Fruit fly (Drosophila melanogaster) whole organism, embryonic: ENCODE measurements around the gene Hsp22.

Experiments
- Abd-B ChIP-seq: fragments of 200-800 bp; sonication (Bioruptor generic); optimal IDR thresholded peaks from 2 replicates; lab custom pipeline; 2018; ENCODE audit warnings: missing biosample characterization, mild to moderate bottlenecking, missing genetic modification characterization, moderate library complexity
- Adf1 ChIP-seq: fragments of 200-800 bp; sonication (Bioruptor generic); IDR thresholded peaks from 2 replicates; pipeline ENCODE4 v1.3.6; 2022; ENCODE audit warnings: missing biosample characterization, missing genetic modification characterization
- Atf3 ChIP-seq: fragments of 200-800 bp; sonication (Bioruptor generic); optimal IDR thresholded peaks from 3 replicates; lab custom pipeline; 2016; ENCODE audit warnings: missing biosample characterization, missing genetic modification characterization
- Atf6 ChIP-seq: fragments of 200-800 bp; sonication (Bioruptor generic); IDR thresholded peaks from 2 replicates; pipeline ENCODE4 v1.3.6; 2022; ENCODE audit warnings: missing biosample characterization, missing genetic modification characterization
- CG10209 ChIP-seq: fragments of 200-800 bp; sonication (Bioruptor generic); optimal IDR thresholded peaks from 3 replicates; lab custom pipeline; 2017; ENCODE audit warnings: missing biosample characterization, mild to moderate bottlenecking, missing genetic modification characterization, missing genetic modification reagents
- CG10366 ChIP-seq: fragments of 200-800 bp; sonication (Bioruptor generic); IDR thresholded peaks from 2 replicates; pipeline ENCODE4 v1.3.6; 2022; ENCODE audit warnings: missing biosample characterization, missing genetic modification characterization
- CG10959 ChIP-seq: fragments of 200-800 bp; sonication (Bioruptor generic); IDR thresholded peaks from 2 replicates; pipeline ENCODE4 v1.3.6; 2022; ENCODE audit warnings: missing biosample characterization, missing genetic modification characterization
- CG12744 ChIP-seq: fragments of 200-800 bp; sonication (Bioruptor generic); optimal IDR thresholded peaks from 2 replicates; lab custom pipeline; 2016; ENCODE audit warnings: missing biosample characterization, missing genetic modification characterization
- CG13775 ChIP-seq: fragments of 200-800 bp; sonication (Bioruptor generic); optimal IDR thresholded peaks from 3 replicates; lab custom pipeline; 2017; ENCODE audit warnings: missing biosample characterization, mild to moderate bottlenecking, missing genetic modification characterization
- CG17385 ChIP-seq: fragments of 200-800 bp; sonication (Bioruptor generic); optimal IDR thresholded peaks from 3 replicates; lab custom pipeline; 2018; ENCODE audit warnings: missing biosample characterization, mild to moderate bottlenecking, missing genetic modification characterization
- CG18619 ChIP-seq: fragments of 200-800 bp; sonication (Bioruptor generic); optimal IDR thresholded peaks from 3 replicates; lab custom pipeline; 2017; ENCODE audit warnings: missing biosample characterization, mild to moderate bottlenecking, missing genetic modification characterization
- CG2202 ChIP-seq: fragments of 200-800 bp; sonication (Bioruptor generic); optimal IDR thresholded peaks from 2 replicates; lab custom pipeline; 2018; ENCODE audit warnings: missing biosample characterization, mild to moderate bottlenecking, missing genetic modification characterization
- CG2678 ChIP-seq: fragments of 200-800 bp; sonication (Bioruptor generic); optimal IDR thresholded peaks from 3 replicates; lab custom pipeline; 2019; ENCODE audit warnings: missing biosample characterization, mild to moderate bottlenecking, missing genetic modification characterization, moderate library complexity
- CG3163 ChIP-seq: fragments of 200-800 bp; sonication (Bioruptor generic); optimal IDR thresholded peaks from 3 replicates; lab custom pipeline; 2016; ENCODE audit warnings: missing biosample characterization, missing genetic modification characterization
- CG33557 ChIP-seq: fragments of 200-800 bp; sonication (Bioruptor generic); optimal IDR thresholded peaks from 2 replicates; lab custom pipeline; 2019; ENCODE audit warnings: missing biosample characterization, mild to moderate bottlenecking, missing genetic modification characterization, moderate library complexity
- CG7786 ChIP-seq: fragments of 200-800 bp; sonication (Bioruptor generic); optimal IDR thresholded peaks from 2 replicates; lab custom pipeline; 2016; ENCODE audit warnings: missing biosample characterization, missing genetic modification characterization
- CG7963 ChIP-seq: fragments of 200-800 bp; sonication (Bioruptor generic); IDR thresholded peaks from 3 replicates; pipeline ENCODE4 v1.3.6; 2022; ENCODE audit warnings: missing biosample characterization, missing genetic modification characterization; ENCODE audit not compliant: partially characterized antibody
- CG8281 ChIP-seq: fragments of 200-800 bp; sonication (Bioruptor generic); optimal IDR thresholded peaks from 2 replicates; lab custom pipeline; 2018; ENCODE audit warnings: missing biosample characterization, mild to moderate bottlenecking, missing genetic modification characterization, moderate library complexity
- CHES-1-like ChIP-seq: fragments of 200-800 bp; sonication (Bioruptor generic); optimal IDR thresholded peaks from 2 replicates; lab custom pipeline; 2016; ENCODE audit warnings: missing biosample characterization, missing genetic modification characterization
- CoRest ChIP-seq: fragments of 200-800 bp; sonication (Bioruptor generic); optimal IDR thresholded peaks from 3 replicates; lab custom pipeline; 2018; ENCODE audit warnings: missing biosample characterization, mild to moderate bottlenecking, missing genetic modification characterization, moderate library complexity
- Dek ChIP-seq: fragments of 200-800 bp; sonication (Bioruptor generic); optimal IDR thresholded peaks from 3 replicates; lab custom pipeline; 2019; ENCODE audit warnings: missing biosample characterization, mild to moderate bottlenecking, missing genetic modification characterization, moderate library complexity
- Dp ChIP-seq: fragments of 200-800 bp; sonication (Bioruptor generic); optimal IDR thresholded peaks from 2 replicates; lab custom pipeline; 2018; ENCODE audit warnings: missing biosample characterization, mild to moderate bottlenecking, missing genetic modification characterization, moderate library complexity
- E2f2 ChIP-seq: fragments of 200-800 bp; sonication (Bioruptor generic); IDR thresholded peaks from 2 replicates; pipeline ENCODE4 v1.3.6; 2022; ENCODE audit warnings: missing biosample characterization, missing genetic modification characterization
- Ets97D ChIP-seq: fragments of 200-800 bp; sonication (Bioruptor generic); optimal IDR thresholded peaks from 3 replicates; lab custom pipeline; 2016; ENCODE audit warnings: missing biosample characterization, missing genetic modification characterization
- Fer3 ChIP-seq: fragments of 200-800 bp; sonication (Bioruptor generic); optimal IDR thresholded peaks from 2 replicates; lab custom pipeline; 2018; ENCODE audit warnings: missing biosample characterization, mild to moderate bottlenecking, missing genetic modification characterization, moderate library complexity
- HLH54F ChIP-seq: fragments of 200-800 bp; sonication (Bioruptor generic); optimal IDR thresholded peaks from 3 replicates; lab custom pipeline; 2016; ENCODE audit warnings: missing biosample characterization, missing genetic modification characterization
- MESR4 ChIP-seq: fragments of 200-800 bp; sonication (Bioruptor generic); optimal IDR thresholded peaks from 2 replicates; lab custom pipeline; 2018; ENCODE audit warnings: missing biosample characterization, mild to moderate bottlenecking, missing genetic modification characterization, moderate library complexity
- NC2α ChIP-seq: fragments of 200-800 bp; sonication (Bioruptor generic); optimal IDR thresholded peaks from 2 replicates; lab custom pipeline; 2016; ENCODE audit warnings: missing biosample characterization, missing genetic modification characterization
- NC2β ChIP-seq: fragments of 200-800 bp; sonication (Bioruptor generic); optimal IDR thresholded peaks from 2 replicates; lab custom pipeline; 2016; ENCODE audit warnings: missing biosample characterization, missing genetic modification characterization
- Optix ChIP-seq: fragments of 200-800 bp; sonication (Bioruptor generic); IDR thresholded peaks from 3 replicates; pipeline ENCODE4 v1.3.6; 2022; ENCODE audit warnings: missing biosample characterization, missing genetic modification characterization
- Ptx1 ChIP-seq: fragments of 200-800 bp; sonication (Bioruptor generic); IDR thresholded peaks from 2 replicates; pipeline ENCODE4 v1.3.6; 2022; ENCODE audit warnings: missing biosample characterization, missing genetic modification characterization
- Tbp ChIP-seq: fragments of >200 bp; optimal IDR thresholded peaks from 2 replicates; lab custom pipeline; 2018; ENCODE audit warnings: missing biosample characterization, missing genetic modification characterization
- al ChIP-seq: fragments of 200-800 bp; sonication (Bioruptor generic); IDR thresholded peaks from 2 replicates; pipeline ENCODE4 v1.3.6; 2022; ENCODE audit warnings: missing biosample characterization, missing genetic modification characterization
- disco-r ChIP-seq: fragments of 200-800 bp; sonication (Bioruptor generic); optimal IDR thresholded peaks from 2 replicates; lab custom pipeline; 2016; ENCODE audit warnings: missing biosample characterization, missing genetic modification characterization
- en ChIP-seq: fragments of 200-800 bp; sonication (Bioruptor generic); optimal IDR thresholded peaks from 2 replicates; lab custom pipeline; 2016; ENCODE audit warnings: missing biosample characterization, missing genetic modification characterization
- eve ChIP-seq, 2 experiments: fragments of >200 bp; optimal IDR thresholded peaks; 2 replicates each; lab custom pipeline; 2017; ENCODE audit warnings: missing biosample characterization in 2 of 2, missing genetic modification characterization in 2 of 2
- exex ChIP-seq: fragments of 200-800 bp; sonication (Bioruptor generic); optimal IDR thresholded peaks from 4 replicates; lab custom pipeline; 2018; ENCODE audit warnings: missing biosample characterization, mild to moderate bottlenecking, missing genetic modification characterization, moderate library complexity
- hth ChIP-seq: fragments of >200 bp; optimal IDR thresholded peaks from 2 replicates; lab custom pipeline; 2017; ENCODE audit warnings: inconsistent platforms
- inv ChIP-seq: fragments of 200-800 bp; sonication (Bioruptor generic); IDR thresholded peaks from 2 replicates; pipeline ENCODE4 v1.3.6; 2022; ENCODE audit warnings: missing biosample characterization, missing genetic modification characterization; ENCODE audit not compliant: partially characterized antibody
- klu ChIP-seq: fragments of 200-800 bp; sonication (Bioruptor generic); IDR thresholded peaks from 2 replicates; pipeline ENCODE4 v1.3.6; 2022; ENCODE audit warnings: missing biosample characterization, missing genetic modification characterization
- lola ChIP-seq, 3 experiments: fragments of >200 bp in 2 of 3; fragments of 200-800 bp in 1 of 3; sonication (Bioruptor generic) in 1 of 3; optimal IDR thresholded peaks; 2 replicates each; lab custom pipeline; 2017 to 2019; ENCODE audit warnings: missing biosample characterization in 3 of 3, missing genetic modification characterization in 3 of 3, mild to moderate bottlenecking in 1 of 3, moderate library complexity in 1 of 3
- mirr ChIP-seq: fragments of 200-800 bp; sonication (Bioruptor generic); optimal IDR thresholded peaks from 3 replicates; lab custom pipeline; 2018; ENCODE audit warnings: missing biosample characterization, mild to moderate bottlenecking, missing genetic modification characterization
- nerfin-2 ChIP-seq: fragments of 200-800 bp; sonication (Bioruptor generic); IDR thresholded peaks from 2 replicates; pipeline ENCODE4 v1.3.6; 2022; ENCODE audit warnings: missing biosample characterization, missing genetic modification characterization; ENCODE audit not compliant: partially characterized antibody
- nmo ChIP-seq: fragments of 200-800 bp; sonication (Bioruptor generic); optimal IDR thresholded peaks from 2 replicates; lab custom pipeline; 2018; ENCODE audit warnings: missing biosample characterization, mild to moderate bottlenecking, missing genetic modification characterization, moderate library complexity
- pan ChIP-seq, 4 experiments: fragments of >200 bp in 3 of 4; fragments of 200-800 bp in 1 of 4; sonication (Bioruptor generic) in 1 of 4; optimal IDR thresholded peaks in 3 of 4; IDR thresholded peaks in 1 of 4; 2 replicates each; pipeline versions ENCODE4 v1.3.6 to Lab custom; 2017 to 2022; ENCODE audit warnings: missing biosample characterization in 2 of 4, missing genetic modification characterization in 2 of 4, mixed read lengths in 1 of 4
- seq ChIP-seq: fragments of 200-800 bp; sonication (Bioruptor generic); IDR thresholded peaks from 2 replicates; pipeline ENCODE4 v1.3.6; 2022; ENCODE audit warnings: missing biosample characterization, missing genetic modification characterization
- sob ChIP-seq: fragments of 200-800 bp; sonication (Bioruptor generic); IDR thresholded peaks from 2 replicates; pipeline ENCODE4 v1.3.6; 2022; ENCODE audit warnings: missing biosample characterization, missing genetic modification characterization
- tna ChIP-seq: fragments of 200-800 bp; sonication (Bioruptor generic); IDR thresholded peaks from 2 replicates; pipeline ENCODE4 v1.3.6; 2022; ENCODE audit warnings: missing biosample characterization, missing genetic modification characterization; ENCODE audit not compliant: partially characterized antibody
- wor ChIP-seq: fragments of 200-800 bp; sonication (Bioruptor generic); IDR thresholded peaks from 2 replicates; pipeline ENCODE4 v1.3.6; 2022; ENCODE audit warnings: missing biosample characterization, missing genetic modification characterization

Hsp22 gene

DNA sequence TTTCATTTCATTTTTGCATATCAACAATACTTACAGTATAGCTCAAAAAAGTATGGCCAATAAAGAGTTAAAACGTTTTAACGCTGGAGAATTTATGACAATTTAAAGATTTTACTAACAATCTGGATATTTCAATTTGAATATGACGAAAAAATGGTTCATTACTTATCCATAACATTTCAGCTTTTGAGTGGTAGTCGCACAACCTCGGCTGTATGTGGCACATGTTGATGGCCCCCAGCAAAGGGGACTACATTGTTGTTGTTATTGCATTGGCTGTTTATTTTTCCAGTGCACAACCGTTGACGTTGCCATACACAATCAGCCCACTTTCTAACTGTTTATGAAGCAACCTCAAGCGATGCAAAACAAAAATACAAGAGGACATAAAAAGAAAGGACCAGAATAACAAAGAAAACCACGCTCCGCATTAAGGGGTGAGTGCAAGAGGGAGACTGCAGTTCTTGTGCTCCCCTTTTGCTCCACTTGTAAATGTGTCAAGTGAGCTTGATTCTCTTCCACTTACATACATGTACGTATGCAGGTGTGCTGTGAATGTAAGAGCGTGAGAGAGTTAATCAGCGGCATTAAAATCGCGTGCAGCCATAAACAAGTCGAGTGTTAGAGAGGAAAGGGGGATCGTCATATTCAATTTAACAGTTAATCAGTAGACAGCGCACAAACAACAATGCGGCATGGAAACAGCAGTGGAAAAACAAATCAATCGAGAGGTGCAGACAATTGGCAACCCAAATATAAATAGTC, 47.5 kb downstream of the Hsp22 start (continued):
- TF ChIP-seq inv (GFP tag; lab: Robert Waterston, UW) (no peak), CG2678 (peak; percentile 66), Abd-B (peak; percentile 4), CG18619 (GFP tag; lab: Kevin White, UChicago) (peak; percentile 23), eve (GFP tag; optimal IDR thresholded peaks at IDR 0.05; lab: Kevin White, UChicago) (peak in 1 of 2 experiments; percentile 74), exex (no peak), CG13775 (GFP tag; lab: Kevin White, UChicago) (peak; percentile 23), CG2202 (tag; lab: Kevin White, UChicago) (no peak), hth (lab: Kevin White, UChicago) (no peak), CG10959 (GFP tag; lab: Robert Waterston, UW) (no peak), Atf3 (no peak), NC2β (GFP tag; lab: Kevin White, UChicago) (no peak), Atf6 (GFP tag; lab: Robert Waterston, UW) (peak; percentile 69), nmo (GFP tag; lab: Kevin White, UChicago) (peak; percentile 46), CG10209 (GFP tag; lab: Kevin White, UChicago) (peak; percentile 26), sob (GFP tag; lab: Robert Waterston, UW) (0 out of 2 replicates have a peak, but pooled peaks have one; percentile 7), CG12744 (GFP tag; lab: Kevin White, UChicago) (peak; percentile 4), lola (GFP tag; optimal IDR thresholded peaks at IDR 0.05; lab: Kevin White, UChicago) (peak in 1 of 3 experiments; percentile 7), Dp (GFP tag; lab: Kevin White, UChicago) (no peak), CG33557 (GFP tag; lab: Kevin White, UChicago) (no peak), Ets97D (no peak), CG3163 (GFP tag; lab: Kevin White, UChicago) (no peak), NC2α (GFP tag; lab: Kevin White, UChicago) (no peak), CG8281 (tag; lab: Kevin White, UChicago) (no peak), nerfin-2 (no peak), en (GFP tag; lab: Kevin White, UChicago) (peak; percentile 3), CG7963 (GFP tag; lab: Robert Waterston, UW) (no peak), Adf1 (GFP tag; lab: Robert Waterston, UW) (no peak), tna (GFP tag; lab: Robert Waterston, UW) (no peak), Ptx1 (GFP tag; lab: Robert Waterston, UW) (peak; percentile 65), mirr (GFP tag; lab: Kevin White, UChicago) (no peak), wor (GFP tag; lab: Robert Waterston, UW) (peak; percentile 38; the same call in 1 of the 2 replicates), CoRest (tag; lab: Kevin White, UChicago) (peak; percentile 38), E2f2 (GFP tag; lab: Robert Waterston, UW) (peak; percentile 39; the same call in 1 of the 2 replicates), CG10366 (GFP tag; lab: Robert Waterston, UW) (peak; percentile 40), al (no peak), Optix (GFP tag; lab: Robert Waterston, UW) (no peak), Fer3 (tag; lab: Kevin White, UChicago) (peak; percentile 29), disco-r (GFP tag; lab: Kevin White, UChicago) (no peak), CG7786 (GFP tag; lab: Kevin White, UChicago) (peak; percentile 12), seq (GFP tag; lab: Robert Waterston, UW) (peak; percentile 58; the same call in 1 of the 2 replicates), Tbp (no peak), CG17385 (GFP tag; lab: Kevin White, UChicago) (peak; percentile 11), pan (optimal IDR thresholded peaks at IDR 0.05; lab: Kevin White, UChicago) (no peak), pan (GFP tag; optimal IDR thresholded peaks at IDR 0.05 in 1 of 2, IDR thresholded peaks at IDR 0.05 in 1 of 2) (peak in 1 of 2 experiments; percentile 63), MESR4 (GFP tag; lab: Kevin White, UChicago) (no peak), CHES-1-like (GFP tag; lab: Kevin White, UChicago) (no peak), HLH54F (GFP tag; lab: Kevin White, UChicago) (no peak), klu (GFP tag; lab: Robert Waterston, UW) (no peak), Dek (no peak)
